Fruit fly (Drosophila melanogaster) whole organism, embryonic: ENCODE results near the gene CG11382.

Experiments used
- Ada2b ChIP-seq: fragments of 200-800 bp; sonication (Bioruptor generic); IDR thresholded peaks from 2 replicates; pipeline ENCODE4 v1.3.6; 2022; ENCODE audit warnings: missing biosample characterization, missing genetic modification characterization
- Blimp-1 ChIP-seq: fragments of 200-800 bp; sonication (Bioruptor generic); optimal IDR thresholded peaks from 3 replicates; lab custom pipeline; 2018; ENCODE audit warnings: missing biosample characterization, missing genetic modification characterization, mild to moderate bottlenecking, moderate library complexity, missing genetic modification reagents
- CG10654 ChIP-seq: fragments of 200-800 bp; sonication (Bioruptor generic); optimal IDR thresholded peaks from 2 replicates; lab custom pipeline; 2016; ENCODE audit warnings: missing biosample characterization, missing genetic modification characterization
- CG10979 ChIP-seq: fragments of 200-800 bp; sonication (Bioruptor generic); optimal IDR thresholded peaks from 2 replicates; lab custom pipeline; 2018; ENCODE audit warnings: missing biosample characterization, mild to moderate bottlenecking, missing genetic modification characterization, moderate library complexity
- CG11695 ChIP-seq: fragments of 200-800 bp; sonication (Bioruptor generic); IDR thresholded peaks from 3 replicates; pipeline ENCODE4 v1.3.6; 2022; ENCODE audit warnings: missing biosample characterization, missing genetic modification characterization
- CG12299 ChIP-seq: fragments of 200-800 bp; sonication (Bioruptor generic); optimal IDR thresholded peaks from 2 replicates; lab custom pipeline; 2018; ENCODE audit warnings: missing biosample characterization, mild to moderate bottlenecking, missing genetic modification characterization
- CG1233 ChIP-seq: fragments of 200-800 bp; sonication (Bioruptor generic); optimal IDR thresholded peaks from 4 replicates; lab custom pipeline; 2018; ENCODE audit warnings: missing biosample characterization, mild to moderate bottlenecking, missing genetic modification characterization
- CG14014 ChIP-seq: fragments of 200-800 bp; sonication (Bioruptor generic); IDR thresholded peaks from 2 replicates; pipeline ENCODE4 v1.3.6; 2022; ENCODE audit warnings: missing biosample characterization, missing genetic modification characterization
- CG14710 ChIP-seq: fragments of 200-800 bp; sonication (Bioruptor generic); optimal IDR thresholded peaks from 3 replicates; lab custom pipeline; 2019; ENCODE audit warnings: missing biosample characterization, mild to moderate bottlenecking, missing genetic modification characterization, moderate library complexity
- CG2129 ChIP-seq: fragments of 200-800 bp; sonication (Bioruptor generic); IDR thresholded peaks from 2 replicates; pipeline ENCODE4 v1.3.6; 2022; ENCODE audit warnings: missing biosample characterization, missing genetic modification characterization; ENCODE audit not compliant: partially characterized antibody
- CG3065 ChIP-seq: fragments of 200-800 bp; sonication (Bioruptor generic); optimal IDR thresholded peaks from 2 replicates; lab custom pipeline; 2016; ENCODE audit warnings: missing biosample characterization, missing genetic modification characterization
- CG31388 ChIP-seq: fragments of 200-800 bp; sonication (Bioruptor generic); optimal IDR thresholded peaks from 2 replicates; lab custom pipeline; 2016; ENCODE audit warnings: missing biosample characterization, missing genetic modification characterization
- CG31441 ChIP-seq: fragments of 200-800 bp; sonication (Bioruptor generic); IDR thresholded peaks from 2 replicates; pipeline ENCODE4 v1.3.6; 2022; ENCODE audit warnings: missing biosample characterization, missing genetic modification characterization
- CG32767 ChIP-seq: fragments of 200-800 bp; sonication (Bioruptor generic); IDR thresholded peaks from 2 replicates; pipeline ENCODE4 v1.3.6; 2022; ENCODE audit warnings: missing biosample characterization, missing genetic modification characterization
- CG32772 ChIP-seq: fragments of 200-800 bp; sonication (Bioruptor generic); IDR thresholded peaks from 2 replicates; pipeline ENCODE4 v1.3.6; 2022; ENCODE audit warnings: missing biosample characterization, missing genetic modification characterization
- CG43689 ChIP-seq: fragments of 200-800 bp; sonication (Bioruptor generic); IDR thresholded peaks from 2 replicates; pipeline ENCODE4 v1.3.6; 2022; ENCODE audit warnings: missing biosample characterization, missing genetic modification characterization
- CG4404 ChIP-seq: fragments of 200-800 bp; sonication (Bioruptor generic); IDR thresholded peaks from 2 replicates; pipeline ENCODE4 v1.3.6; 2022; ENCODE audit warnings: missing biosample characterization, missing genetic modification characterization
- CG4730 ChIP-seq: fragments of 200-800 bp; sonication (Bioruptor generic); IDR thresholded peaks from 2 replicates; pipeline ENCODE4 v1.3.6; 2022; ENCODE audit warnings: missing biosample characterization, missing genetic modification characterization
- CG5245 ChIP-seq: fragments of 200-800 bp; sonication (Bioruptor generic); optimal IDR thresholded peaks from 3 replicates; lab custom pipeline; 2016; ENCODE audit warnings: missing biosample characterization, missing genetic modification characterization
- CG7271 ChIP-seq: fragments of 200-800 bp; sonication (Bioruptor generic); optimal IDR thresholded peaks from 2 replicates; lab custom pipeline; 2018; ENCODE audit warnings: missing biosample characterization, mild to moderate bottlenecking, missing genetic modification characterization, moderate library complexity
- CG7786 ChIP-seq: fragments of 200-800 bp; sonication (Bioruptor generic); optimal IDR thresholded peaks from 2 replicates; lab custom pipeline; 2016; ENCODE audit warnings: missing biosample characterization, missing genetic modification characterization
- CG8089 ChIP-seq: fragments of 200-800 bp; sonication (Bioruptor generic); optimal IDR thresholded peaks from 3 replicates; lab custom pipeline; 2016; ENCODE audit warnings: missing biosample characterization, missing genetic modification characterization
- CG9437 ChIP-seq: fragments of 200-800 bp; sonication (Bioruptor generic); optimal IDR thresholded peaks from 2 replicates; lab custom pipeline; 2018; ENCODE audit warnings: missing biosample characterization, mild to moderate bottlenecking, missing genetic modification characterization
- CG9609 ChIP-seq: fragments of 200-800 bp; sonication (Bioruptor generic); optimal IDR thresholded peaks from 3 replicates; lab custom pipeline; 2016; ENCODE audit warnings: missing biosample characterization, missing genetic modification characterization
- CG9932 ChIP-seq: fragments of 200-800 bp; sonication (Bioruptor generic); IDR thresholded peaks from 2 replicates; pipeline ENCODE4 v1.3.6; 2022; ENCODE audit warnings: missing biosample characterization, missing genetic modification characterization
- CrebB ChIP-seq: fragments of 200-800 bp; sonication (Bioruptor generic); optimal IDR thresholded peaks from 3 replicates; lab custom pipeline; 2018; ENCODE audit warnings: missing biosample characterization, mild to moderate bottlenecking, missing genetic modification characterization
- E2f2 ChIP-seq: fragments of 200-800 bp; sonication (Bioruptor generic); IDR thresholded peaks from 2 replicates; pipeline ENCODE4 v1.3.6; 2022; ENCODE audit warnings: missing biosample characterization, missing genetic modification characterization
- HmgD ChIP-seq: fragments of 200-800 bp; sonication (Bioruptor generic); optimal IDR thresholded peaks from 3 replicates; lab custom pipeline; 2016; ENCODE audit warnings: missing biosample characterization, missing genetic modification characterization
- Hr51 ChIP-seq, 2 experiments: fragments of 200-800 bp; sonication (Bioruptor generic); optimal IDR thresholded peaks; 2 replicates in 1 of 2; 3 replicates in 1 of 2; lab custom pipeline; 2016 to 2018; ENCODE audit warnings: missing biosample characterization in 2 of 2, missing genetic modification characterization in 2 of 2, mild to moderate bottlenecking in 1 of 2, moderate library complexity in 1 of 2
- Hsf ChIP-seq: fragments of 200-800 bp; sonication (Bioruptor generic); optimal IDR thresholded peaks from 3 replicates; lab custom pipeline; 2016; ENCODE audit warnings: missing biosample characterization, missing genetic modification characterization
- Lim3 ChIP-seq: fragments of 200-800 bp; sonication (Bioruptor generic); IDR thresholded peaks from 2 replicates; pipeline ENCODE4 v1.3.6; 2022; ENCODE audit warnings: missing biosample characterization, missing genetic modification characterization
- Mes4 ChIP-seq: fragments of 200-800 bp; sonication (Bioruptor generic); optimal IDR thresholded peaks from 2 replicates; lab custom pipeline; 2016; ENCODE audit warnings: missing biosample characterization, missing genetic modification characterization
- Side ChIP-seq: fragments of 200-800 bp; sonication (Bioruptor generic); optimal IDR thresholded peaks from 2 replicates; lab custom pipeline; 2016; ENCODE audit warnings: missing biosample characterization, missing genetic modification characterization
- Sin3A ChIP-seq: fragments of >200 bp; optimal IDR thresholded peaks from 2 replicates; lab custom pipeline; 2018
- Sry-β ChIP-seq: fragments of 200-800 bp; sonication (Bioruptor generic); optimal IDR thresholded peaks from 2 replicates; lab custom pipeline; 2018; ENCODE audit warnings: missing biosample characterization, mild to moderate bottlenecking, missing genetic modification characterization, moderate library complexity
- bigmax ChIP-seq: fragments of 200-800 bp; sonication (Bioruptor generic); optimal IDR thresholded peaks from 2 replicates; lab custom pipeline; 2018; ENCODE audit warnings: missing biosample characterization, mild to moderate bottlenecking, missing genetic modification characterization
- ci ChIP-seq: fragments of 200-800 bp; sonication (Bioruptor generic); IDR thresholded peaks from 3 replicates; pipeline ENCODE4 v1.3.6; 2022; ENCODE audit warnings: missing biosample characterization, missing genetic modification characterization
- dan ChIP-seq: fragments of 200-800 bp; sonication (Bioruptor generic); IDR thresholded peaks from 2 replicates; pipeline ENCODE4 v1.3.6; 2022; ENCODE audit warnings: missing biosample characterization, missing genetic modification characterization
- fd96Cb ChIP-seq: fragments of 200-800 bp; sonication (Bioruptor generic); optimal IDR thresholded peaks from 2 replicates; lab custom pipeline; 2018; ENCODE audit warnings: missing biosample characterization, mild to moderate bottlenecking, missing genetic modification characterization, moderate library complexity
- hbn ChIP-seq: fragments of 200-800 bp; sonication (Bioruptor generic); IDR thresholded peaks from 2 replicates; pipeline ENCODE4 v1.3.6; 2022; ENCODE audit warnings: missing biosample characterization, missing genetic modification characterization; ENCODE audit not compliant: partially characterized antibody
- lab ChIP-seq: fragments of 200-800 bp; sonication (Bioruptor generic); optimal IDR thresholded peaks from 3 replicates; lab custom pipeline; 2017; ENCODE audit warnings: missing biosample characterization, missing genetic modification characterization, mild to moderate bottlenecking, moderate library complexity, missing genetic modification reagents
- lola ChIP-seq, 3 experiments: fragments of >200 bp in 2 of 3; fragments of 200-800 bp in 1 of 3; sonication (Bioruptor generic) in 1 of 3; optimal IDR thresholded peaks; 2 replicates each; lab custom pipeline; 2017 to 2019; ENCODE audit warnings: missing biosample characterization in 3 of 3, missing genetic modification characterization in 3 of 3, mild to moderate bottlenecking in 1 of 3, moderate library complexity in 1 of 3
- luna ChIP-seq: fragments of 200-800 bp; sonication (Bioruptor generic); optimal IDR thresholded peaks from 2 replicates; lab custom pipeline; 2016; ENCODE audit warnings: missing biosample characterization, missing genetic modification characterization
- mirr ChIP-seq: fragments of 200-800 bp; sonication (Bioruptor generic); optimal IDR thresholded peaks from 3 replicates; lab custom pipeline; 2018; ENCODE audit warnings: missing biosample characterization, mild to moderate bottlenecking, missing genetic modification characterization
- nau ChIP-seq: fragments of 200-800 bp; sonication (Bioruptor generic); optimal IDR thresholded peaks from 3 replicates; lab custom pipeline; 2017; ENCODE audit warnings: missing biosample characterization, mild to moderate bottlenecking, missing genetic modification characterization, missing genetic modification reagents
- otp ChIP-seq: fragments of 200-800 bp; sonication (Bioruptor generic); IDR thresholded peaks from 3 replicates; pipeline ENCODE4, ENCODE4 v1.3.6; 2022; ENCODE audit warnings: missing biosample characterization, missing genetic modification characterization
- phol ChIP-seq: fragments of 200-800 bp; sonication (Bioruptor generic); optimal IDR thresholded peaks from 3 replicates; lab custom pipeline; 2018; ENCODE audit warnings: missing biosample characterization, mild to moderate bottlenecking, missing genetic modification characterization, moderate library complexity
- rib ChIP-seq: fragments of 200-800 bp; sonication (Bioruptor generic); IDR thresholded peaks from 2 replicates; pipeline ENCODE4 v1.3.6; 2022; ENCODE audit warnings: missing biosample characterization, missing genetic modification characterization
- scrt ChIP-seq: fragments of 200-800 bp; sonication (Bioruptor generic); optimal IDR thresholded peaks from 2 replicates; lab custom pipeline; 2018; ENCODE audit warnings: missing biosample characterization, mild to moderate bottlenecking, missing genetic modification characterization, moderate library complexity
- seq ChIP-seq: fragments of 200-800 bp; sonication (Bioruptor generic); IDR thresholded peaks from 2 replicates; pipeline ENCODE4 v1.3.6; 2022; ENCODE audit warnings: missing biosample characterization, missing genetic modification characterization
- slp2 ChIP-seq: fragments of 200-800 bp; sonication (Bioruptor generic); optimal IDR thresholded peaks from 2 replicates; lab custom pipeline; 2016; ENCODE audit warnings: missing biosample characterization, missing genetic modification characterization
- so ChIP-seq: fragments of 200-800 bp; sonication (Bioruptor generic); IDR thresholded peaks from 3 replicates; pipeline ENCODE4 v1.3.6; 2022; ENCODE audit warnings: missing biosample characterization, missing genetic modification characterization
- zfh2 ChIP-seq: fragments of 200-800 bp; sonication (Bioruptor generic); optimal IDR thresholded peaks from 2 replicates; lab custom pipeline; 2016; ENCODE audit warnings: missing biosample characterization, missing genetic modification characterization

Gene CG11382

dm6 chrX:1260327-1260726, 50.6 kb downstream of the CG11382 start (continued):
- TF ChIP-seq scrt (GFP tag; lab: Kevin White, UChicago) (no peak), CG32772 (no peak), Sin3A (lab: Kevin White, UChicago) (no peak), mirr (GFP tag; lab: Kevin White, UChicago) (no peak), CG8089 (GFP tag; lab: Kevin White, UChicago) (no peak), CG32767 (GFP tag; lab: Robert Waterston, UW) (no peak), CG14014 (0 out of 2 replicates have a peak, but pooled peaks have one; percentile 46), luna (GFP tag; lab: Kevin White, UChicago) (no peak), CG10654 (GFP tag; lab: Kevin White, UChicago) (no peak), HmgD (no peak), CG7271 (no peak), Hr51 (GFP tag; optimal IDR thresholded peaks at IDR 0.05; lab: Kevin White, UChicago) (peak in 1 of 2 experiments; percentile 30), CG4404 (GFP tag; lab: Robert Waterston, UW) (no peak), Blimp-1 (GFP tag; lab: Kevin White, UChicago) (no peak), phol (tag; lab: Kevin White, UChicago) (no peak), seq (GFP tag; lab: Robert Waterston, UW) (no peak), E2f2 (no peak), nau (GFP tag; lab: Kevin White, UChicago) (no peak), hbn (GFP tag; lab: Robert Waterston, UW) (no peak), CG11695 (GFP tag; lab: Robert Waterston, UW) (no peak), rib (no peak), ci (no peak), so (no peak), zfh2 (GFP tag; lab: Kevin White, UChicago) (peak; percentile 35), CG9932 (GFP tag; lab: Robert Waterston, UW) (peak; percentile 60), CG10979 (tag; lab: Kevin White, UChicago) (no peak), Lim3 (GFP tag; lab: Robert Waterston, UW) (no peak), Hsf (GFP tag; lab: Kevin White, UChicago) (no peak), slp2 (GFP tag; lab: Kevin White, UChicago) (no peak), Sry-β (GFP tag; lab: Kevin White, UChicago) (no peak), otp (GFP tag; lab: Robert Waterston, UW) (0 out of 3 replicates have a peak, but pooled peaks have one; percentile 6), CG9437 (GFP tag; lab: Kevin White, UChicago) (no peak), CG7786 (GFP tag; lab: Kevin White, UChicago) (no peak), fd96Cb (tag; lab: Kevin White, UChicago) (no peak), CG5245 (GFP tag; lab: Kevin White, UChicago) (no peak), dan (no peak), Mes4 (GFP tag; lab: Kevin White, UChicago) (no peak), CG31441 (GFP tag; lab: Robert Waterston, UW) (no peak), CG31388 (GFP tag; lab: Kevin White, UChicago) (no peak), lola (GFP tag; optimal IDR thresholded peaks at IDR 0.05; lab: Kevin White, UChicago) (no peak), CG12299 (tag; lab: Kevin White, UChicago) (no peak), bigmax (GFP tag; lab: Kevin White, UChicago) (no peak), Side (GFP tag; lab: Kevin White, UChicago) (no peak), CG3065 (GFP tag; lab: Kevin White, UChicago) (no peak), CG2129 (GFP tag; lab: Robert Waterston, UW) (no peak), Ada2b (GFP tag; lab: Robert Waterston, UW) (no peak), CG14710 (tag; lab: Kevin White, UChicago) (no peak), CG9609 (GFP tag; lab: Kevin White, UChicago) (no peak), CG4730 (GFP tag; lab: Robert Waterston, UW) (no peak), lab (peak; percentile 52), CG43689 (GFP tag; lab: Robert Waterston, UW) (no peak), CrebB (tag; lab: Kevin White, UChicago) (no peak), CG1233 (GFP tag; lab: Kevin White, UChicago) (no peak)
